Worm (Caenorhabditis elegans) whole organism, mixed stage, embryonic: Measurements from ENCODE around the gene him-3.

Experiments
- elt-3 ChIP-seq: fragments of 150-350 bp; optimal IDR thresholded peaks from 2 replicates; lab custom pipeline; 2014; ENCODE audit warnings: missing biosample characterization, missing genetic modification characterization
- pha-4 ChIP-seq: fragments of 150-350 bp; optimal IDR thresholded peaks from 2 replicates; lab custom pipeline; 2018; ENCODE audit warnings: missing biosample characterization, missing genetic modification reagents, missing genetic modification characterization

- TF ChIP-seq elt-3 (tag; lab: Kevin White, UChicago) (no peak), pha-4 (tag; lab: Kevin White, UChicago) (no peak)
Measured at ce11 chrIV:6965192-6965591, 12.1 kb upstream of the him-3 start, which contains the start of gene ZK381.2.
